Worm (Caenorhabditis elegans) whole organism, L4 larva: ENCODE results near the gene F59B10.2.
A peak's percentile ranks its signal among the peaks of the same experiment; 100 is the strongest.

Source experiments
- Y105C5A.15 ChIP-seq: fragments of 200-800 bp; sonication (Bioruptor generic); IDR thresholded peaks from 2 replicates; pipeline ENCODE4 v1.3.6; 2022; ENCODE audit warnings: missing genetic modification characterization, missing compliant biosample characterization
- Y48G9A.11 ChIP-seq: fragments of 200-800 bp; sonication (Bioruptor generic); IDR thresholded peaks from 2 replicates; pipeline ENCODE4 v1.3.6; 2022; ENCODE audit warnings: missing genetic modification reagents, missing genetic modification characterization, missing compliant biosample characterization
- ZK546.5 ChIP-seq, 2 experiments: sonication (generic microtip); optimal IDR thresholded peaks; 2 replicates each; lab custom pipeline; 2017; ENCODE audit warnings: missing biosample characterization in 2 of 2, missing genetic modification characterization in 2 of 2
- aha-1 ChIP-seq: fragments of 150-350 bp; peaks from one replicate; lab custom pipeline; 2014; ENCODE audit warnings: missing biosample characterization, missing genetic modification characterization
- aly-2 ChIP-seq: sonication (generic microtip); optimal IDR thresholded peaks from 2 replicates; lab custom pipeline; 2018; ENCODE audit warnings: missing biosample characterization, missing genetic modification characterization
- ama-1 ChIP-seq: fragments of 150-350 bp; optimal IDR thresholded peaks from 2 replicates; lab custom pipeline; 2014; ENCODE audit warnings: inconsistent platforms, mixed read lengths
- ces-1 ChIP-seq: fragments of 150-350 bp; sonication (generic microtip); optimal IDR thresholded peaks from 4 replicates; lab custom pipeline; 2014; ENCODE audit warnings: missing biosample characterization, missing genetic modification reagents, missing genetic modification characterization
- ctbp-1 ChIP-seq: fragments of 200-800 bp; sonication (Bioruptor generic); IDR thresholded peaks from 2 replicates; pipeline ENCODE4 v1.3.6; 2022; ENCODE audit warnings: missing genetic modification reagents, missing genetic modification characterization, missing compliant biosample characterization
- daf-16 ChIP-seq, 3 experiments: sonication (generic microtip); optimal IDR thresholded peaks; 2 replicates each; lab custom pipeline; 2016 to 2017; ENCODE audit warnings: missing genetic modification characterization in 3 of 3, missing genetic modification reagents in 3 of 3, mild to moderate bottlenecking in 2 of 3, missing compliant biosample characterization in 2 of 3, missing biosample characterization in 1 of 3, moderate library complexity in 1 of 3
- daf-19 ChIP-seq: fragments of 200-800 bp; sonication (Bioruptor generic); conservative IDR thresholded peaks from 2 replicates; pipeline ENCODE4 v1.3.6; 2022; ENCODE audit warnings: missing genetic modification characterization, missing compliant biosample characterization
- dmd-6 ChIP-seq: fragments of 200-800 bp; sonication (Bioruptor generic); IDR thresholded peaks from 2 replicates; pipeline ENCODE4 v1.3.6; 2022; ENCODE audit warnings: missing genetic modification reagents, missing genetic modification characterization, missing compliant biosample characterization
- dve-1 ChIP-seq: sonication (generic microtip); optimal IDR thresholded peaks from 2 replicates; lab custom pipeline; 2017; ENCODE audit warnings: antibody characterized with exemption, mild to moderate bottlenecking, missing genetic modification characterization, missing compliant biosample characterization; ENCODE audit not compliant: insufficient read depth
- egl-27 ChIP-seq: sonication (generic microtip); optimal IDR thresholded peaks from 3 replicates; lab custom pipeline; 2017; ENCODE audit warnings: missing biosample characterization, missing genetic modification reagents, missing genetic modification characterization
- hlh-30 ChIP-seq: sonication (generic microtip); optimal IDR thresholded peaks from 2 replicates; lab custom pipeline; 2017; ENCODE audit warnings: antibody characterized with exemption, mild to moderate bottlenecking, missing genetic modification characterization, missing compliant biosample characterization; ENCODE audit not compliant: insufficient read depth
- hmg-1.1 ChIP-seq: fragments of 200-800 bp; sonication (Bioruptor generic); IDR thresholded peaks from 2 replicates; pipeline ENCODE4 v1.3.6; 2022; ENCODE audit warnings: missing genetic modification reagents, missing genetic modification characterization, missing compliant biosample characterization
- lim-7 ChIP-seq: fragments of 200-800 bp; sonication (Bioruptor generic); IDR thresholded peaks from 2 replicates; pipeline ENCODE4 v1.3.6; 2022; ENCODE audit warnings: missing genetic modification characterization, missing compliant biosample characterization
- lir-3 ChIP-seq: sonication (generic microtip); optimal IDR thresholded peaks from 2 replicates; lab custom pipeline; 2016; ENCODE audit warnings: mild to moderate bottlenecking, missing genetic modification characterization, missing compliant biosample characterization
- madf-5 ChIP-seq, 2 experiments: fragments of 200-800 bp; sonication (Bioruptor generic); IDR thresholded peaks; 2 replicates each; pipeline ENCODE4 v1.3.6; 2022; ENCODE audit warnings: missing compliant biosample characterization in 2 of 2, missing genetic modification characterization in 2 of 2
- mdl-1 ChIP-seq, 2 experiments: fragments of 150-350 bp in 1 of 2; sonication (generic microtip) in 1 of 2; optimal IDR thresholded peaks; 2 replicates each; lab custom pipeline; 2014 to 2017; ENCODE audit warnings: missing biosample characterization in 2 of 2, missing genetic modification characterization in 2 of 2
- mdt-29 ChIP-seq: fragments of 200-800 bp; sonication (Bioruptor generic); IDR thresholded peaks from 2 replicates; pipeline ENCODE4 v1.3.6; 2022; ENCODE audit warnings: missing genetic modification reagents, missing genetic modification characterization, missing compliant biosample characterization
- nhr-10 ChIP-seq: fragments of 150-350 bp; optimal IDR thresholded peaks from 2 replicates; lab custom pipeline; 2014; ENCODE audit warnings: missing biosample characterization, missing genetic modification characterization
- nhr-102 ChIP-seq: sonication (generic microtip); optimal IDR thresholded peaks from 2 replicates; lab custom pipeline; 2016; ENCODE audit warnings: mild to moderate bottlenecking, missing genetic modification characterization, moderate library complexity, missing compliant biosample characterization
- nhr-11 ChIP-seq: fragments of 150-350 bp; optimal IDR thresholded peaks from 2 replicates; lab custom pipeline; 2014; ENCODE audit warnings: missing biosample characterization, missing genetic modification characterization
- nhr-111 ChIP-seq: fragments of 200-800 bp; sonication (Bioruptor generic); optimal IDR thresholded peaks from 2 replicates; lab custom pipeline; 2018; ENCODE audit warnings: mild to moderate bottlenecking, missing genetic modification characterization, missing compliant biosample characterization
- nhr-25 ChIP-seq: sonication (generic microtip); optimal IDR thresholded peaks from 2 replicates; lab custom pipeline; 2017; ENCODE audit warnings: missing genetic modification characterization, mild to moderate bottlenecking, missing compliant biosample characterization, antibody characterized with exemption, moderate library complexity, borderline replicate concordance; ENCODE audit not compliant: insufficient read depth
- nhr-41 ChIP-seq: fragments of 200-800 bp; sonication (Bioruptor generic); IDR thresholded peaks from 2 replicates; pipeline ENCODE4 v1.3.6; 2022; ENCODE audit warnings: missing genetic modification reagents, missing genetic modification characterization, missing compliant biosample characterization
- php-3 ChIP-seq: fragments of 200-800 bp; sonication (Bioruptor generic); IDR thresholded peaks from 2 replicates; pipeline ENCODE4 v1.3.6; 2022; ENCODE audit warnings: missing genetic modification reagents, missing genetic modification characterization, missing compliant biosample characterization
- pqm-1 ChIP-seq: sonication (generic microtip); optimal IDR thresholded peaks from 2 replicates; lab custom pipeline; 2017; ENCODE audit warnings: missing biosample characterization, missing genetic modification characterization
- sdz-12 ChIP-seq: fragments of 200-800 bp; sonication (Bioruptor generic); optimal IDR thresholded peaks from 2 replicates; lab custom pipeline; 2018; ENCODE audit warnings: mild to moderate bottlenecking, missing genetic modification characterization, missing compliant biosample characterization
- snpc-4 ChIP-seq: fragments of 150-350 bp; optimal IDR thresholded peaks from 2 replicates; lab custom pipeline; 2014; ENCODE audit warnings: missing biosample characterization, missing genetic modification characterization
- tag-97 ChIP-seq: fragments of 200-800 bp; sonication (Bioruptor generic); IDR thresholded peaks from 2 replicates; pipeline ENCODE4 v1.3.6; 2022; ENCODE audit warnings: missing genetic modification characterization, missing compliant biosample characterization
- tra-1 ChIP-seq: fragments of 200-800 bp; sonication (Bioruptor generic); IDR thresholded peaks from 2 replicates; pipeline ENCODE4 v1.3.6; 2022; ENCODE audit warnings: missing genetic modification reagents, missing genetic modification characterization, missing compliant biosample characterization
- unc-62 ChIP-seq, 3 experiments: fragments of 150-350 bp in 1 of 3; sonication (generic microtip); optimal IDR thresholded peaks in 2 of 3; peaks in 1 of 3; 1 replicate in 1 of 3; 2 replicates in 2 of 3; lab custom pipeline; 2014 to 2017; ENCODE audit warnings: missing biosample characterization in 3 of 3, missing genetic modification characterization in 3 of 3, missing genetic modification reagents in 3 of 3, missing genotype in 1 of 3

The F59B10.2 gene

ce11 chrII:10555484-10556075 is 45.9 kb upstream of the F59B10.2 start (continued):
- TF ChIP-seq tag-97: no peak
- TF ChIP-seq ZK546.5 (tag; optimal IDR thresholded peaks at IDR 0.05; lab: Kevin White, UChicago): no peak
- TF ChIP-seq nhr-111 (GFP tag; lab: Kevin White, UChicago): peak; percentile 15
- peak; percentile 5 for TF ChIP-seq pqm-1 (tag; lab: Kevin White, UChicago)
- peak in 1 of 2 experiments; percentile 26 for TF ChIP-seq daf-16 (GFP tag; optimal IDR thresholded peaks at IDR 0.05; lab: Kevin White, UChicago)
- peak; percentile 26 for TF ChIP-seq daf-16 (tag; optimal IDR thresholded peaks at IDR 0.05; lab: Kevin White, UChicago)
- TF ChIP-seq dve-1 (tag; lab: Kevin White, UChicago): peak; percentile 60
- TF ChIP-seq mdt-29 (GFP tag; lab: Robert Waterston, UW): peak; percentile 85
- peak; percentile 94 for TF ChIP-seq aha-1
- TF ChIP-seq nhr-11: peak; percentile 82
- TF ChIP-seq tra-1 (GFP tag; lab: Robert Waterston, UW): peak; percentile 56
- peak; percentile 85 for TF ChIP-seq dmd-6
- no peak for TF ChIP-seq ces-1 (GFP tag; lab: Kevin White, UChicago)
- TF ChIP-seq php-3 (GFP tag; lab: Robert Waterston, UW): peak; percentile 67
- TF ChIP-seq egl-27 (tag; lab: Kevin White, UChicago): no peak

ce11 chrII:10554972-10555371 is 45.3 kb upstream of the F59B10.2 start, which contains the start of gene mnk-1:
Gene mnk-1, minus strand, starts transcription at chrII:10555044.
- TF ChIP-seq aha-1 (peak; percentile 87), daf-19 (no peak)
- TF ChIP-seq, all 104 proteins: peak for 1

- TF ChIP-seq lim-7 (GFP tag; lab: Robert Waterston, UW) (no peak), nhr-11 (no peak), Y48G9A.11 (GFP tag; lab: Robert Waterston, UW) (peak; percentile 35; the same call in 1 of the 2 replicates), aly-2 (tag; lab: Kevin White, UChicago) (no peak), nhr-10 (tag; lab: Kevin White, UChicago) (no peak), mdt-29 (GFP tag; lab: Robert Waterston, UW) (no peak), nhr-41 (GFP tag; lab: Robert Waterston, UW) (peak; percentile 8; the same call in 1 of the 2 replicates), unc-62 (GFP tag; optimal IDR thresholded peaks at IDR 0.05 in 1 of 2; lab: Kevin White, UChicago) (peak in 1 of 2 experiments; percentile 92), unc-62 (tag; optimal IDR thresholded peaks at IDR 0.05; lab: Kevin White, UChicago) (no peak), lir-3 (no peak), daf-16 (GFP tag; optimal IDR thresholded peaks at IDR 0.05; lab: Kevin White, UChicago) (no peak), daf-16 (tag; optimal IDR thresholded peaks at IDR 0.05; lab: Kevin White, UChicago) (peak; percentile 19), tra-1 (GFP tag; lab: Robert Waterston, UW) (0 out of 2 replicates have a peak, but pooled peaks have one; percentile 19), ctbp-1 (0 out of 2 replicates have a peak, but pooled peaks have one; percentile 11), sdz-12 (GFP tag; lab: Kevin White, UChicago) (peak; percentile 70), mdl-1 (tag; optimal IDR thresholded peaks at IDR 0.05; lab: Kevin White, UChicago) (no peak), hlh-30 (tag; lab: Kevin White, UChicago) (peak; percentile 41), nhr-25 (tag; lab: Kevin White, UChicago) (peak; percentile 21), hmg-1.1 (GFP tag; lab: Robert Waterston, UW) (no peak), snpc-4 (tag; lab: Kevin White, UChicago) (no peak), nhr-102 (tag; lab: Kevin White, UChicago) (no peak), madf-5 (GFP tag; IDR thresholded peaks at IDR 0.05; lab: Robert Waterston, UW) (no peak; a peak in 1 of 4 replicates), ama-1 (lab: Kevin White, UChicago) (peak; percentile 38), Y105C5A.15 (GFP tag; lab: Robert Waterston, UW) (0 out of 2 replicates have a peak, but pooled peaks have one; percentile 54)
Observed at ce11 chrII:10554046-10554399, 44.4 kb upstream of the F59B10.2 start.
